Worm (Caenorhabditis elegans) whole organism, L1 larva: ENCODE measurements around the gene C52B9.10.

Source experiments
- C04F5.9 ChIP-seq: sonication (generic microtip); optimal IDR thresholded peaks from 2 replicates; lab custom pipeline; 2016; ENCODE audit warnings: missing genetic modification characterization, missing compliant biosample characterization
- C16A3.4 ChIP-seq: fragments of 150-350 bp; optimal IDR thresholded peaks from 2 replicates; lab custom pipeline; 2014; ENCODE audit warnings: missing biosample characterization, missing genetic modification characterization
- F16B12.6 ChIP-seq: fragments of 150-350 bp; optimal IDR thresholded peaks from 2 replicates; lab custom pipeline; 2014; ENCODE audit warnings: missing biosample characterization, missing genetic modification characterization
- Y116A8C.19 ChIP-seq: sonication (generic microtip); optimal IDR thresholded peaks from 2 replicates; lab custom pipeline; 2016; ENCODE audit warnings: missing compliant biosample characterization, missing genetic modification characterization, borderline replicate concordance
- alr-1 ChIP-seq: fragments of 200-800 bp; sonication (Bioruptor generic); optimal IDR thresholded peaks from 2 replicates; lab custom pipeline; 2018; ENCODE audit warnings: borderline replicate concordance, mild to moderate bottlenecking, missing genetic modification characterization, missing compliant biosample characterization
- aly-2 ChIP-seq: fragments of 150-350 bp; optimal IDR thresholded peaks from 2 replicates; lab custom pipeline; 2014; ENCODE audit warnings: missing biosample characterization, missing genetic modification characterization
- ceh-63 ChIP-seq: fragments of 200-800 bp; sonication (Bioruptor generic); optimal IDR thresholded peaks from 2 replicates; lab custom pipeline; 2018; ENCODE audit warnings: mild to moderate bottlenecking, missing genetic modification characterization, missing compliant biosample characterization
- ceh-8 ChIP-seq: fragments of 200-800 bp; sonication (Bioruptor generic); optimal IDR thresholded peaks from 2 replicates; lab custom pipeline; 2018; ENCODE audit warnings: mild to moderate bottlenecking, missing genetic modification characterization, moderate library complexity, missing compliant biosample characterization
- ceh-88 ChIP-seq: fragments of 200-800 bp; sonication (Bioruptor generic); IDR thresholded peaks from 2 replicates; pipeline ENCODE4 v1.3.6; 2022; ENCODE audit warnings: missing genetic modification characterization, missing compliant biosample characterization
- ceh-90 ChIP-seq: sonication (generic microtip); optimal IDR thresholded peaks from 2 replicates; lab custom pipeline; 2016; ENCODE audit warnings: missing genetic modification characterization, missing compliant biosample characterization
- dpl-1 ChIP-seq, 3 experiments: fragments of 150-350 bp in 2 of 3; sonication (generic microtip) in 1 of 3; optimal IDR thresholded peaks; 2 replicates each; lab custom pipeline; 2014 to 2017; ENCODE audit warnings: missing biosample characterization in 3 of 3, missing genetic modification characterization in 3 of 3, missing genetic modification reagents in 3 of 3
- dsc-1 ChIP-seq: sonication (generic microtip); optimal IDR thresholded peaks from 2 replicates; lab custom pipeline; 2016; ENCODE audit warnings: mild to moderate bottlenecking, missing genetic modification characterization, missing compliant biosample characterization
- efl-1 ChIP-seq, 4 experiments: fragments of 150-350 bp; optimal IDR thresholded peaks in 3 of 4; peaks in 1 of 4; 1 replicate in 1 of 4; 2 replicates in 3 of 4; lab custom pipeline; 2014; ENCODE audit warnings: missing biosample characterization in 2 of 4, missing genetic modification characterization in 2 of 4, missing genetic modification reagents in 2 of 4
- efl-3 ChIP-seq: fragments of 200-800 bp; sonication (Bioruptor generic); optimal IDR thresholded peaks from 2 replicates; lab custom pipeline; 2018; ENCODE audit warnings: mild to moderate bottlenecking, missing genetic modification characterization, missing compliant biosample characterization
- egl-13 ChIP-seq: sonication (generic microtip); optimal IDR thresholded peaks from 2 replicates; lab custom pipeline; 2016; ENCODE audit warnings: missing genotype, missing genetic modification reagents, missing genetic modification characterization, missing compliant biosample characterization
- egl-27 ChIP-seq, 2 experiments: fragments of 150-350 bp in 1 of 2; sonication (generic microtip); optimal IDR thresholded peaks; 3 replicates each; lab custom pipeline; 2017 to 2018; ENCODE audit warnings: missing biosample characterization in 2 of 2, missing genetic modification characterization in 2 of 2, missing genetic modification reagents in 2 of 2
- elt-3 ChIP-seq, 6 experiments: fragments of 150-350 bp in 1 of 6; sonication (generic microtip); optimal IDR thresholded peaks; 2 replicates each; lab custom pipeline; 2017 to 2018; ENCODE audit warnings: missing biosample characterization in 6 of 6, missing genetic modification characterization in 6 of 6, inconsistent platforms in 1 of 6
- fkh-10 ChIP-seq: sonication (generic microtip); optimal IDR thresholded peaks from 2 replicates; lab custom pipeline; 2017; ENCODE audit warnings: missing biosample characterization, missing genetic modification reagents, missing genetic modification characterization
- fos-1 ChIP-seq: fragments of 150-350 bp; optimal IDR thresholded peaks from 2 replicates; lab custom pipeline; 2014; ENCODE audit warnings: missing biosample characterization, missing genetic modification characterization
- grh-1 ChIP-seq: fragments of 200-800 bp; sonication (Bioruptor generic); IDR thresholded peaks from 2 replicates; pipeline ENCODE4 v1.3.6; 2022; ENCODE audit warnings: missing genetic modification reagents, missing genetic modification characterization, missing compliant biosample characterization
- hlh-4 ChIP-seq: sonication (generic microtip); optimal IDR thresholded peaks from 2 replicates; lab custom pipeline; 2016; ENCODE audit warnings: mild to moderate bottlenecking, missing genetic modification characterization, missing compliant biosample characterization
- irx-1 ChIP-seq: sonication (generic microtip); optimal IDR thresholded peaks from 2 replicates; lab custom pipeline; 2016; ENCODE audit warnings: missing genetic modification characterization, missing compliant biosample characterization
- isw-1 ChIP-seq: fragments of 200-800 bp; sonication (Bioruptor generic); IDR thresholded peaks from 2 replicates; pipeline ENCODE4 v1.3.6; 2022; ENCODE audit warnings: missing genetic modification characterization, missing compliant biosample characterization
- jun-1 ChIP-seq: fragments of 150-350 bp; optimal IDR thresholded peaks from 2 replicates; lab custom pipeline; 2014; ENCODE audit warnings: missing biosample characterization, missing genetic modification reagents, missing genetic modification characterization
- lin-13 ChIP-seq: fragments of 150-350 bp; optimal IDR thresholded peaks from 2 replicates; lab custom pipeline; 2014; ENCODE audit warnings: missing biosample characterization, missing genetic modification reagents, missing genetic modification characterization
- lin-14 ChIP-seq: fragments of 200-800 bp; sonication (Bioruptor generic); optimal IDR thresholded peaks from 2 replicates; lab custom pipeline; 2018; ENCODE audit warnings: mild to moderate bottlenecking, missing genetic modification characterization, moderate library complexity, missing compliant biosample characterization
- lin-39 ChIP-seq: fragments of 150-350 bp; optimal IDR thresholded peaks from 2 replicates; lab custom pipeline; 2014; ENCODE audit warnings: missing biosample characterization, missing genetic modification reagents, missing genetic modification characterization
- lsy-2 ChIP-seq, 2 experiments: fragments of 150-350 bp; optimal IDR thresholded peaks; 2 replicates each; lab custom pipeline; 2014; ENCODE audit warnings: missing biosample characterization in 2 of 2, missing genetic modification characterization in 2 of 2
- mab-9 ChIP-seq: fragments of 200-800 bp; sonication (Bioruptor generic); IDR thresholded peaks from 2 replicates; pipeline ENCODE4 v1.3.6; 2022; ENCODE audit warnings: missing genetic modification reagents, missing genetic modification characterization, missing compliant biosample characterization
- mdl-1 ChIP-seq, 2 experiments: fragments of 150-350 bp; optimal IDR thresholded peaks; 2 replicates each; lab custom pipeline; 2014 to 2017; ENCODE audit warnings: missing biosample characterization in 2 of 2, missing genetic modification characterization in 2 of 2, inconsistent platforms in 1 of 2
- mef-2 ChIP-seq: fragments of 150-350 bp; optimal IDR thresholded peaks from 2 replicates; lab custom pipeline; 2014; ENCODE audit warnings: missing biosample characterization, missing genetic modification characterization
- mep-1 ChIP-seq: fragments of 150-350 bp; optimal IDR thresholded peaks from 2 replicates; lab custom pipeline; 2014; ENCODE audit warnings: missing biosample characterization, missing genetic modification characterization
- nhr-20 ChIP-seq: sonication (generic microtip); optimal IDR thresholded peaks from 2 replicates; lab custom pipeline; 2016; ENCODE audit warnings: mild to moderate bottlenecking, missing genetic modification characterization, missing compliant biosample characterization
- nhr-237 ChIP-seq: fragments of 150-350 bp; optimal IDR thresholded peaks from 2 replicates; lab custom pipeline; 2014; ENCODE audit warnings: missing biosample characterization, missing genetic modification characterization
- nhr-28 ChIP-seq: fragments of 150-350 bp; optimal IDR thresholded peaks from 2 replicates; lab custom pipeline; 2014; ENCODE audit warnings: missing biosample characterization, missing genetic modification characterization
- nhr-71 ChIP-seq: sonication (generic microtip); optimal IDR thresholded peaks from 2 replicates; lab custom pipeline; 2016; ENCODE audit warnings: mild to moderate bottlenecking, missing genetic modification characterization, moderate library complexity, missing compliant biosample characterization
- nhr-76 ChIP-seq: sonication (generic microtip); optimal IDR thresholded peaks from 2 replicates; lab custom pipeline; 2017; ENCODE audit warnings: missing biosample characterization, missing genetic modification characterization
- nhr-77 ChIP-seq: fragments of 150-350 bp; optimal IDR thresholded peaks from 2 replicates; lab custom pipeline; 2014; ENCODE audit warnings: missing biosample characterization, missing genetic modification characterization
- nhr-84 ChIP-seq: sonication (generic microtip); optimal IDR thresholded peaks from 2 replicates; lab custom pipeline; 2017; ENCODE audit warnings: missing biosample characterization, missing genetic modification characterization
- nhr-85 ChIP-seq: sonication (generic microtip); peaks from one replicate; lab custom pipeline; 2016; ENCODE audit warnings: missing genetic modification characterization, inconsistent platforms, missing compliant biosample characterization
- nhr-90 ChIP-seq: sonication (generic microtip); optimal IDR thresholded peaks from 2 replicates; lab custom pipeline; 2016; ENCODE audit warnings: mild to moderate bottlenecking, missing genetic modification characterization, missing compliant biosample characterization; ENCODE audit not compliant: poor library complexity
- pqm-1 ChIP-seq: sonication (generic microtip); optimal IDR thresholded peaks from 3 replicates; lab custom pipeline; 2017; ENCODE audit warnings: missing biosample characterization, missing genetic modification characterization
- rnt-1 ChIP-seq: sonication (generic microtip); optimal IDR thresholded peaks from 2 replicates; lab custom pipeline; 2016; ENCODE audit warnings: mild to moderate bottlenecking, missing genetic modification characterization, moderate library complexity, missing compliant biosample characterization
- skn-1 ChIP-seq: fragments of 150-350 bp; optimal IDR thresholded peaks from 2 replicates; lab custom pipeline; 2014; ENCODE audit warnings: missing biosample characterization, missing genetic modification characterization
- snpc-4 ChIP-seq: fragments of 150-350 bp; optimal IDR thresholded peaks from 2 replicates; lab custom pipeline; 2014; ENCODE audit warnings: missing biosample characterization, missing genetic modification characterization
- snu-23 ChIP-seq: sonication (generic microtip); optimal IDR thresholded peaks from 2 replicates; lab custom pipeline; 2016; ENCODE audit warnings: missing genetic modification characterization, missing compliant biosample characterization
- sox-4 ChIP-seq: sonication (generic microtip); optimal IDR thresholded peaks from 2 replicates; lab custom pipeline; 2016; ENCODE audit warnings: missing genetic modification characterization, missing compliant biosample characterization
- sup-37 ChIP-seq: fragments of 200-800 bp; sonication (Bioruptor generic); optimal IDR thresholded peaks from 2 replicates; lab custom pipeline; 2018; ENCODE audit warnings: mild to moderate bottlenecking, missing genetic modification characterization, missing compliant biosample characterization
- swsn-7 ChIP-seq: sonication (generic microtip); optimal IDR thresholded peaks from 2 replicates; lab custom pipeline; 2016; ENCODE audit warnings: missing genetic modification characterization, missing compliant biosample characterization
- tbx-2 ChIP-seq: sonication (generic microtip); optimal IDR thresholded peaks from 2 replicates; lab custom pipeline; 2016; ENCODE audit warnings: missing genetic modification characterization, missing compliant biosample characterization
- unc-86 ChIP-seq: sonication (generic microtip); optimal IDR thresholded peaks from 2 replicates; lab custom pipeline; 2016; ENCODE audit warnings: missing genetic modification characterization, missing compliant biosample characterization
- unc-98 ChIP-seq: fragments of 200-800 bp; sonication (Bioruptor generic); IDR thresholded peaks from 2 replicates; pipeline ENCODE4 v1.3.6; 2022; ENCODE audit warnings: missing genetic modification characterization, missing compliant biosample characterization
- xbp-1 ChIP-seq: sonication (generic microtip); optimal IDR thresholded peaks from 2 replicates; lab custom pipeline; 2016; ENCODE audit warnings: missing genetic modification characterization, missing compliant biosample characterization
- zip-4 ChIP-seq: fragments of 200-800 bp; sonication (Bioruptor generic); optimal IDR thresholded peaks from 2 replicates; lab custom pipeline; 2018; ENCODE audit warnings: mild to moderate bottlenecking, missing genetic modification characterization, moderate library complexity, missing compliant biosample characterization

C52B9.10 gene

ce11 chrX:4254782-4255181 lies 18.9 kb upstream of the C52B9.10 start, which contains the start of gene taf-11.1:
Gene taf-11.1 (plus strand): TSS chrX:4255170.
- TF ChIP-seq mdl-1 (tag; optimal IDR thresholded peaks at IDR 0.05; lab: Kevin White, UChicago) (no peak), ceh-8 (no peak), nhr-237 (tag; lab: Kevin White, UChicago) (no peak), fkh-10 (GFP tag; lab: Kevin White, UChicago) (no peak), dpl-1 (GFP tag; optimal IDR thresholded peaks at IDR 0.05; lab: Kevin White, UChicago) (peak in 2 of 3 experiments; percentile 16 to 34), C04F5.9 (tag; lab: Kevin White, UChicago) (no peak), sox-4 (no peak), mab-9 (GFP tag; lab: Robert Waterston, UW) (no peak), snpc-4 (tag; lab: Kevin White, UChicago) (no peak), zip-4 (GFP tag; lab: Kevin White, UChicago) (no peak), skn-1 (tag; lab: Kevin White, UChicago) (no peak), nhr-90 (tag; lab: Kevin White, UChicago) (no peak), F16B12.6 (tag; lab: Kevin White, UChicago) (peak; percentile 30), egl-13 (tag; lab: Kevin White, UChicago) (no peak), snu-23 (GFP tag; lab: Kevin White, UChicago) (peak; percentile 49), lin-14 (GFP tag; lab: Kevin White, UChicago) (peak; percentile 67), elt-3 (tag; optimal IDR thresholded peaks at IDR 0.05; lab: Kevin White, UChicago) (no peak), nhr-84 (tag; lab: Kevin White, UChicago) (no peak), nhr-85 (tag; lab: Kevin White, UChicago) (peak; percentile 68), nhr-77 (tag; lab: Kevin White, UChicago) (no peak), Y116A8C.19 (tag; lab: Kevin White, UChicago) (no peak), unc-86 (tag; lab: Kevin White, UChicago) (no peak), lsy-2 (tag; optimal IDR thresholded peaks at IDR 0.05; lab: Kevin White, UChicago) (peak in 1 of 2 experiments; percentile 24), mep-1 (tag; lab: Kevin White, UChicago) (peak; percentile 26), efl-3 (GFP tag; lab: Kevin White, UChicago) (no peak), ceh-88 (GFP tag; lab: Robert Waterston, UW) (no peak), xbp-1 (tag; lab: Kevin White, UChicago) (peak; percentile 11), rnt-1 (tag; lab: Kevin White, UChicago) (peak; percentile 29), hlh-4 (tag; lab: Kevin White, UChicago) (no peak), isw-1 (GFP tag; lab: Robert Waterston, UW) (no peak), ceh-90 (tag; lab: Kevin White, UChicago) (no peak), nhr-76 (tag; lab: Kevin White, UChicago) (no peak), grh-1 (GFP tag; lab: Robert Waterston, UW) (no peak), nhr-28 (tag; lab: Kevin White, UChicago) (no peak), ceh-63 (GFP tag; lab: Kevin White, UChicago) (no peak), fos-1 (no peak), nhr-20 (tag; lab: Kevin White, UChicago) (peak; percentile 2), mef-2 (tag; lab: Kevin White, UChicago) (no peak), pqm-1 (no peak), lin-39 (no peak), egl-27 (tag; optimal IDR thresholded peaks at IDR 0.05; lab: Kevin White, UChicago) (no peak), swsn-7 (no peak), irx-1 (tag; lab: Kevin White, UChicago) (no peak), unc-98 (GFP tag; lab: Robert Waterston, UW) (no peak), efl-1 (optimal IDR thresholded peaks at IDR 0.05; lab: Kevin White, UChicago) (no peak), efl-1 (GFP tag; optimal IDR thresholded peaks at IDR 0.05 in 1 of 2; lab: Kevin White, UChicago) (peak in 1 of 2 experiments; percentile 32), sup-37 (GFP tag; lab: Kevin White, UChicago) (no peak), nhr-71 (tag; lab: Kevin White, UChicago) (peak; percentile 29), tbx-2 (tag; lab: Kevin White, UChicago) (no peak), jun-1 (tag; lab: Kevin White, UChicago) (no peak), lin-13 (GFP tag; lab: Kevin White, UChicago) (no peak), aly-2 (tag; lab: Kevin White, UChicago) (no peak), C16A3.4 (tag; lab: Kevin White, UChicago) (no peak), dsc-1 (no peak), alr-1 (tag; lab: Kevin White, UChicago) (no peak)
